Worm (Caenorhabditis elegans) whole organism, young adult: ENCODE measurements around the gene ztf-20.

Experiments used
- F23B12.7 ChIP-seq: sonication (generic microtip); optimal IDR thresholded peaks from 2 replicates; lab custom pipeline; 2017; ENCODE audit warnings: missing genetic modification characterization, mild to moderate bottlenecking, missing compliant biosample characterization, antibody characterized with exemption, moderate library complexity; ENCODE audit not compliant: insufficient read depth
- F57C9.4 ChIP-seq: sonication (generic microtip); optimal IDR thresholded peaks from 2 replicates; lab custom pipeline; 2017; ENCODE audit warnings: mild to moderate bottlenecking, missing genetic modification characterization, missing compliant biosample characterization
- Y53G8AR.9 ChIP-seq: fragments of 200-800 bp; sonication (Bioruptor generic); conservative IDR thresholded peaks from 2 replicates; pipeline ENCODE4 v1.3.6; 2022; ENCODE audit warnings: missing genetic modification reagents, missing genetic modification characterization, missing compliant biosample characterization
- ceh-100 ChIP-seq: fragments of 200-800 bp; sonication (Bioruptor generic); IDR thresholded peaks from 2 replicates; pipeline ENCODE4 v1.3.6; 2022; ENCODE audit warnings: missing genetic modification reagents, missing genetic modification characterization, missing compliant biosample characterization
- hrde-1 ChIP-seq: sonication (generic microtip); optimal IDR thresholded peaks from 2 replicates; lab custom pipeline; 2016; ENCODE audit warnings: missing genetic modification characterization, mild to moderate bottlenecking, missing compliant biosample characterization, moderate library complexity, missing genotype, missing genetic modification reagents, borderline replicate concordance
- let-526 ChIP-seq: fragments of 200-800 bp; sonication (Bioruptor generic); IDR thresholded peaks from 2 replicates; pipeline ENCODE4 v1.3.6; 2022; ENCODE audit warnings: missing genetic modification reagents, missing genetic modification characterization, missing compliant biosample characterization
- lin-35 ChIP-seq, 3 experiments: fragments of 150-350 bp in 2 of 3; sonication (generic microtip) in 1 of 3; optimal IDR thresholded peaks; 2 replicates each; lab custom pipeline; 2014 to 2018; ENCODE audit warnings: missing biosample characterization in 3 of 3, missing genetic modification characterization in 3 of 3, missing genetic modification reagents in 3 of 3
- lsl-1 ChIP-seq: fragments of 200-800 bp; sonication (Bioruptor generic); optimal IDR thresholded peaks from 2 replicates; lab custom pipeline; 2018; ENCODE audit warnings: mild to moderate bottlenecking, missing genetic modification characterization, moderate library complexity, missing compliant biosample characterization
- madf-8 ChIP-seq: fragments of 200-800 bp; sonication (Bioruptor generic); conservative IDR thresholded peaks from 2 replicates; pipeline ENCODE4 v1.3.6; 2022; ENCODE audit warnings: missing genetic modification reagents, missing genetic modification characterization, missing compliant biosample characterization
- mel-28 ChIP-seq: sonication (generic microtip); optimal IDR thresholded peaks from 2 replicates; lab custom pipeline; 2016; ENCODE audit warnings: borderline replicate concordance, mild to moderate bottlenecking, missing genetic modification characterization, missing compliant biosample characterization
- nfya-2 ChIP-seq: fragments of 200-800 bp; sonication (Bioruptor generic); IDR thresholded peaks from 2 replicates; pipeline ENCODE4 v1.3.6; 2022; ENCODE audit warnings: missing genetic modification reagents, missing genetic modification characterization, missing compliant biosample characterization
- nhr-120 ChIP-seq: fragments of 200-800 bp; sonication (Bioruptor generic); IDR thresholded peaks from 2 replicates; pipeline ENCODE4 v1.3.6; 2022; ENCODE audit warnings: missing genetic modification characterization, missing compliant biosample characterization
- pha-4 ChIP-seq: fragments of 150-350 bp; sonication (generic microtip); optimal IDR thresholded peaks from 2 replicates; lab custom pipeline; 2014; ENCODE audit warnings: missing biosample characterization, missing genetic modification reagents, missing genetic modification characterization
- ztf-28 ChIP-seq: fragments of 200-800 bp; sonication (Bioruptor generic); IDR thresholded peaks from 2 replicates; pipeline ENCODE4 v1.3.6; 2022; ENCODE audit warnings: missing genetic modification reagents, missing genetic modification characterization, missing compliant biosample characterization

ce11 chrV:18931279-18931678 is 28.7 kb downstream of the ztf-20 start, which contains the start of gene ptr-22:
- TF ChIP-seq nhr-120 (GFP tag; lab: Robert Waterston, UW) (no peak), lin-35 (GFP tag; optimal IDR thresholded peaks at IDR 0.05; lab: Kevin White, UChicago) (no peak), F57C9.4 (tag; lab: Kevin White, UChicago) (no peak), let-526 (GFP tag; lab: Robert Waterston, UW) (no peak), pha-4 (tag; lab: Kevin White, UChicago) (no peak), F23B12.7 (no peak), madf-8 (GFP tag; lab: Robert Waterston, UW) (no peak), hrde-1 (tag; lab: Kevin White, UChicago) (no peak), mel-28 (tag; lab: Kevin White, UChicago) (no peak), lsl-1 (GFP tag; lab: Kevin White, UChicago) (no peak), nfya-2 (GFP tag; lab: Robert Waterston, UW) (no peak), ztf-28 (GFP tag; lab: Robert Waterston, UW) (no peak), Y53G8AR.9 (GFP tag; lab: Robert Waterston, UW) (no peak), ceh-100 (GFP tag; lab: Robert Waterston, UW) (no peak)
